Fruit fly (Drosophila melanogaster): Measurements from ENCODE around the gene CBP.

CBP gene

DNA sequence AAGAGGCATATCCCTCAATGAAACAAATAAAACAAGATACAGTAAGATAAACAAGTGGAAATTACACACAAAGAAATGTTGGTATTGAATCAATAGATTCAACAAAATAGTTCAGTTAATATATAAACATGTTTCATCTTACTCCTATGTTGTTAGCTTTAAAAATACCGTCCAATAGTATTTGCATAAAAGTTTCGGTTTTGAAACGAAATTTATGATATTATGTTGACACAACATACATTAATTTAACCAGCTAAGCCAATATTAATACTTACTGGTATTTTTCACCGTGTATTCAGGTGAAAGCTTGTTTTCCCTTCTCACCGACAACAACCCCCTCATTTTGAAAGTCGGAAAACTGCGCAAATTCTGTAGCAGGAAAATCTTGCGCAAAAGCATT is 1.4 kb downstream of the CBP start (continued):
- TF ChIP-seq Eip93F (GFP tag; optimal IDR thresholded peaks at IDR 0.05), result no peak
- no peak for TF ChIP-seq ss (GFP tag; optimal IDR thresholded peaks at IDR 0.05)
- peak; percentile 27 for TF ChIP-seq CG3919 (GFP tag; optimal IDR thresholded peaks at IDR 0.05)
- TF ChIP-seq topi (GFP tag; optimal IDR thresholded peaks at IDR 0.05), result peak; percentile 46
- TF ChIP-seq CG8319 (GFP tag; optimal IDR thresholded peaks at IDR 0.05), result no peak
- TF ChIP-seq Smox (GFP tag; optimal IDR thresholded peaks at IDR 0.05), result peak; percentile 28
- TF ChIP-seq acj6 (GFP tag; optimal IDR thresholded peaks at IDR 0.05), result peak; percentile 42
- 0 out of 2 replicates have a peak, but pooled peaks have one; percentile 35 for TF ChIP-seq Gug (GFP tag; IDR thresholded peaks at IDR 0.05)
- peak; percentile 29 for TF ChIP-seq Sox15 (GFP tag; optimal IDR thresholded peaks at IDR 0.05)
- TF ChIP-seq Ets21C (GFP tag; optimal IDR thresholded peaks at IDR 0.05), result peak; percentile 4
- no peak for TF ChIP-seq CG16779 (tag; optimal IDR thresholded peaks at IDR 0.05)
- TF ChIP-seq CG6808 (GFP tag; optimal IDR thresholded peaks at IDR 0.05), result no peak
- peak; percentile 13 for TF ChIP-seq CG34406 (GFP tag; optimal IDR thresholded peaks at IDR 0.05)
- no peak for TF ChIP-seq CG6163 (GFP tag; IDR thresholded peaks at IDR 0.05)
- TF ChIP-seq CG3032 (tag; optimal IDR thresholded peaks at IDR 0.05), result no peak
- no peak for TF ChIP-seq CG7368 (GFP tag; optimal IDR thresholded peaks at IDR 0.05)
- TF ChIP-seq Hr39 (GFP tag; optimal IDR thresholded peaks at IDR 0.05), result peak; percentile 23
- no peak for TF ChIP-seq Ets96B (tag; optimal IDR thresholded peaks at IDR 0.05)
- peak; percentile 24 for TF ChIP-seq OdsH (GFP tag; optimal IDR thresholded peaks at IDR 0.05)
- TF ChIP-seq CG11762 (GFP tag; optimal IDR thresholded peaks at IDR 0.05; ENCODE audit: insufficient read depth), result no peak
- TF ChIP-seq esn (GFP tag; optimal IDR thresholded peaks at IDR 0.05), result peak; percentile 55
- no peak for TF ChIP-seq salr (GFP tag; optimal IDR thresholded peaks at IDR 0.05)
- TF ChIP-seq Sox14 (GFP tag; optimal IDR thresholded peaks at IDR 0.05), result peak; percentile 25
- TF ChIP-seq CG31627 (GFP tag; optimal IDR thresholded peaks at IDR 0.05), result peak; percentile 32
- TF ChIP-seq CG10669 (GFP tag; optimal IDR thresholded peaks at IDR 0.05), result peak; percentile 3
- peak; percentile 17 for TF ChIP-seq CG8632 (GFP tag; optimal IDR thresholded peaks at IDR 0.05)
- TF ChIP-seq vri (GFP tag; optimal IDR thresholded peaks at IDR 0.05), result no peak
- no peak for TF ChIP-seq dsx (GFP tag; optimal IDR thresholded peaks at IDR 0.05; ENCODE audit: poor library complexity, severe bottlenecking)
- no peak for TF ChIP-seq CG6854 (GFP tag; optimal IDR thresholded peaks at IDR 0.05)

DNA sequence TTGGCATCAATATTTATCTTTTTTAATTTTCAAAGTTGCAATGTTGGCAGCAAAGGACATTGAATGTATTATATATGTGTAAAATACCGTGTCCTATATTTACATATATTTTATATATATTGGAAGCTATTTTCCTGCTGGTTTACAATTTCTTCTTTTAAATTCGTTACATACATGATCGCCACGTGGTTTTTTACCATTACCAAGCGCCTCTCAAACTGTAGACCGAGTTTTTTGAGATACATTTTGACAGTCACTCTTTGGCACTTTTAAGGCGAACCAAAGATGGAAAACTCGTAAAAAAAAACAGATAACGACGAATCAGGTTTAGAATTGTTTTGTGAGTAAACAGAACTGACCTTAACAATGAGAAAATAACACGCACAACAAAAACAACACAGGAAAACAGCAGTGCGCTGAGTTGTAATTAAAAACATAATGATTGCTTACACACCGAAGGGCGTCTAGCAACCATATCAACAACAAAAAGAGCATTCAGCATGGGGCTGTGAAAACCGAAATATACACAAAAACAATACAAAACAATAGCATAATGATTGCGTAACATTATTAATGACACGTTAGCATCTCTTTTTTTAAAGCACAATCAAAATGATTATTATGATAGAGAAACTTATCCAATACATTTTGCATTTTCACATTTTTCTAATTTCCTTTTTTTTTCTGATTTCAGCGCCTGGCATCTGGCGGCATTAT is 2.6 kb downstream of the CBP start:
- TF ChIP-seq fkh (GFP tag; optimal IDR thresholded peaks at IDR 0.05) (peak; percentile 42), CG6276 (GFP tag; optimal IDR thresholded peaks at IDR 0.05) (no peak), Ets96B (tag; optimal IDR thresholded peaks at IDR 0.05) (no peak), Hr38 (GFP tag; optimal IDR thresholded peaks at IDR 0.05) (no peak), Eip78C (GFP tag) (peak; percentile 32), CG11902 (GFP tag; optimal IDR thresholded peaks at IDR 0.05) (no peak), esn (GFP tag; optimal IDR thresholded peaks at IDR 0.05) (no peak), CG6792 (GFP tag; optimal IDR thresholded peaks at IDR 0.05) (no peak), Ets21C (GFP tag; optimal IDR thresholded peaks at IDR 0.05) (no peak), CG6854 (GFP tag; optimal IDR thresholded peaks at IDR 0.05) (no peak), CG15336 (GFP tag; IDR thresholded peaks at IDR 0.05) (no peak), Eip93F (GFP tag; optimal IDR thresholded peaks at IDR 0.05) (no peak), net (GFP tag; optimal IDR thresholded peaks at IDR 0.05) (no peak), CG1621 (tag; optimal IDR thresholded peaks at IDR 0.05) (no peak)

DNA sequence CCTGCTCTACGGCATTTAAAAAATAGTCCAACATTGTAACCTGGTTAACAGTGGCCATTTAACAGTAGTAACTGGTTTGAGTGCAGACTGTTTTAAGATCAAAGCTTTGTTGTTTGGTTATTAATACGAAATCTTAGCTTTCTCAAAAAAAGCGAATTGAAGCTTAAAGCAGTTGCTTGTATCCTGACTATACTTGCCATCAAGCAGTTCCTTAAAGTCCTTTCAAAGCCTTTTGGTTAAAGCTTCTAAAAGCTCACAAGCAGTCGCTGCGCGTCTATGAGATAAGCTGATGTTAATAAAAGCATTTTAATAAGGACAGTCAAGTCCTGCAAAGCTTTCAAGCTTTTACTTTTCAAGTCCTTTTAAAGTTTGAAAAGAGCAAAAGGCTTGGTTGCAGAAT is 3.5 kb downstream of the CBP start:
- no peak for TF ChIP-seq esn (GFP tag; optimal IDR thresholded peaks at IDR 0.05)
- peak; percentile 79 for TF ChIP-seq dsx (GFP tag; optimal IDR thresholded peaks at IDR 0.05; ENCODE audit: poor library complexity, severe bottlenecking)

All from whole organism, prepupa.